Fruit fly (Drosophila melanogaster): ENCODE results near the gene CG14985.

DNA sequence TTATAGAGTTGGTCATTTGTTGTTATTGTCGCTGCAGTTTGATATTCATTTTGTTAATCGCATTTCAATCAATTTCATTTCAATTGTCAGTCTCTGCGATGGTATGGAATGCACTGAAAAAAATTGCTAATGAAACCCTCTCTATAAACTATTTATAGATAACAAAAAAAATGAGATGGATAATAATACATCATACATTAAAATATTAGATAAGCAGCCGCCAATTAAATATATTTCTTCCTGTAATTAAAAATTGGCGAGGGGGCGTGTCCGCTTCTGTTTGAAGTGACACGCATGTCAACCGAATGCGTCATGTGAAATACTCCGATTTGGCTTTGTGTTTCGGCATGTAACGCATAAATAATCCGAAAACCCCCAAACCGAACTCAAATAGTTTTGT is 41.2 kb downstream of the CG14985 start:
- TF ChIP-seq Hr4 (GFP tag; optimal IDR thresholded peaks at IDR 0.05) (no peak), CG16779 (tag; optimal IDR thresholded peaks at IDR 0.05) (no peak)
